Worm (Caenorhabditis elegans): Measurements from ENCODE around the gene sdz-5.

sdz-5 gene

DNA sequence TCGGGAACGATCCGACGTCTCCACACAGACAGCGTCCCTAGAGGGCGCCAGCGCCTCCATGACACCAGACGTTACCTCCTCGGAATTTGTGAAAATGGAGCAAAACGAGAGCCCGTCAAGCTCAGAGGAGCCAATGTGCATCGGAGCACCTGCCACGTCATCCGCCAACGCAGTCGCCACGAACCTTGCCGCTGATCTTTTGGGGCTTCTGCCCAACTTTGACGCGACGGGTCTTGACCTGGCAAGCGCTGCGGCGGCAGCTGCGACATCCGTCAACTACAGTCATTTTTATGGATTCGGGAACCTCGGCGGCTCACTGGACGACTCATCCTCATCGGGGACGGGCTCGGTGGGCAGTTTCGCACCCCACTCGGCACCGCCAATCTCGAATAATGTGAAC is 23.1 kb upstream of the sdz-5 start:
- no peak for TF ChIP-seq unc-39 (tag; optimal IDR thresholded peaks at IDR 0.05)
- no peak for TF ChIP-seq zag-1 (tag; optimal IDR thresholded peaks at IDR 0.05)
- no peak for TF ChIP-seq daf-12 (tag; optimal IDR thresholded peaks at IDR 0.05)
- no peak for TF ChIP-seq elt-2 (tag; optimal IDR thresholded peaks at IDR 0.05)
- TF ChIP-seq aly-2 (tag; optimal IDR thresholded peaks at IDR 0.05), result no peak

DNA sequence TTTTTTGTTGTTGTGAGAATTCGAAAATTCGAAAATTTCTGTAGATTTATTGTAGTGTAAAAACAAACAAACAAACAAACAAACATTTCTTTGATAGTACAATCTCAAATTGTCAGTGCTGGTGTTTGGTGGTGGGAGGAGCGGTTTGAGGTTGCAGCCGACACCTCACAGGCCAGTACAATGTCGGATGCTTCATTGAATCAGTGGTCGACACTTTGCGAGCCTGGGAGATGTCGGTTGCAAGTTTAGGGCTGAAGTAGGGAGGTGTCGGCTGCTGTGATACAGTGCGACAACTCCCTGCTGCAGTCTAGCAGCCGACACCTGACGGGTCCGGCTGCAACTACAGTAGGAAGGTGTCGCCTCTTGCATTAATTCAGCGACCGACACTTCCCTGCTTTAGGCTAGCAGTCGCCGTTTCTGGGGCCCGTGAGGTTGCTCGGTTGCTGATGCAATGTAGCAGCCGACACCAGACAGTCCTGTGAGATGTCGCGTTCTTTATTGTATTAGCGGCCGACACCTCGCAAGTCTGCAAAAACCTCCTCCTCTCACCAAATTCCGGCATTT is 22.5 kb upstream of the sdz-5 start:
- TF ChIP-seq daf-12 (tag; optimal IDR thresholded peaks at IDR 0.05) (no peak), elt-3 (tag; optimal IDR thresholded peaks at IDR 0.05) (no peak), ceh-82 (tag; optimal IDR thresholded peaks at IDR 0.05) (no peak), ceh-28 (tag; optimal IDR thresholded peaks at IDR 0.05) (no peak), snpc-4 (tag; optimal IDR thresholded peaks at IDR 0.05) (peak; percentile 43)

DNA sequence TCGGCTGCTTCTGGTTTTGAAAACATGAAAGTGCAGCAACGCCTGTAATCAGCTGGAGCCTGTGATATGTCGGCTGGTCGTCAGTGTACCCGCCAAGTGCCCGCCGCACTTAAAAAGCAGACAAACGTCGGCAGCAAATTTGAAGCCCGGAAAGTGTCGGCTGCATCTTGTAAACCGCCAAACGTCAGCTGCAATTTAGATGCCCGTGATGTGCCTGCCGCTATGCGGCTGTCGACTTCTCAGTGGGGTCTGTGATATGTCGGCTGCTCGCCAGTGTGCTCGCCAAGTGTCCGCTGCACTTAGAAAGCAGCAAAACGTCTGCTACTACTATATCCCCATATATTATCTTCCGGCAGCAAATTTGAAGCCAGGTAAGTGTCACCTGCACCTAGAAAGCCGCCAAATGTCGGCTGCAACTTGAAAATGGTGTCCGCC is 21.4 kb upstream of the sdz-5 start:
- peak; percentile 24 for TF ChIP-seq snpc-4 (tag; optimal IDR thresholded peaks at IDR 0.05)
- no peak for TF ChIP-seq mdl-1 (tag; optimal IDR thresholded peaks at IDR 0.05)

DNA sequence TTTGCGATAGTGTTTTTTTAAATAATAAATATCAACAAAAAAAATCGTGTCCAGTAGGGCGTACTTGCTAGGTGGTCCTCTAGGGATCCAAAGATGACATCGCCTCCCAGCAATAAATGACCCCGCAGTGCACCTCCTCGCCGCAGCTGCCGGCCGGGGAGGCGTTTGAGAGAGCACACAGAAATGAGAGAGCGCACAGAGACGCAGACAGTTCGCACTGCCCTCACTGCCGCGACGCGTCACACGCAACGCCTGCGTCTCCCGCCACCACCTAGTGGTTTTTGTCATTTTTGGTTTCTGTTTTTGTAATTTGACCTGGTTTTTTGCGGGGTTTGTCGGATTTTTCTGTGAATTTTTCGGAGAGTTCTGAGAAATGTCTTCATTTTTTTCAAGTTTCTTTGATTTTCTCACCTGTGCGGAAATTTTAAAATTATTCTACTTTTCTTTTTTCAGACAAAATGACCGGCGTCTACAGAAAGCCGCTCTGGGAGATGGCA is 20.6 kb upstream of the sdz-5 start, which contains the start of gene lido-7:
lido-7 (plus strand) TSS at position 447 of the 497 bp plus-strand sequence.
- TF ChIP-seq lin-39 (tag; optimal IDR thresholded peaks at IDR 0.05) (peak; percentile 68), nhr-12 (tag; optimal IDR thresholded peaks at IDR 0.05) (no peak), ceh-16 (tag; optimal IDR thresholded peaks at IDR 0.05) (no peak), nhr-23 (tag; optimal IDR thresholded peaks at IDR 0.05) (peak; percentile 15), lsy-12 (tag; optimal IDR thresholded peaks at IDR 0.05) (no peak), ceh-9 (tag; optimal IDR thresholded peaks at IDR 0.05) (no peak), sea-2 (GFP tag; optimal IDR thresholded peaks at IDR 0.05) (no peak), eor-1 (tag; optimal IDR thresholded peaks at IDR 0.05) (no peak), ZK546.5 (tag; optimal IDR thresholded peaks at IDR 0.05) (no peak), lin-15B (tag; optimal IDR thresholded peaks at IDR 0.05) (peak; percentile 58), unc-39 (tag; optimal IDR thresholded peaks at IDR 0.05) (no peak), nfya-1 (tag; optimal IDR thresholded peaks at IDR 0.05; ENCODE audit: insufficient read depth) (peak; percentile 51), elt-2 (tag; optimal IDR thresholded peaks at IDR 0.05) (peak; percentile 36), hmg-11 (tag; optimal IDR thresholded peaks at IDR 0.05) (peak; percentile 64), snpc-4 (tag; optimal IDR thresholded peaks at IDR 0.05) (no peak), nhr-67 (tag; optimal IDR thresholded peaks at IDR 0.05) (no peak), R02D3.7 (tag; optimal IDR thresholded peaks at IDR 0.05) (no peak), pha-4 (tag; optimal IDR thresholded peaks at IDR 0.05) (peak; percentile 44), aly-2 (tag; optimal IDR thresholded peaks at IDR 0.05) (no peak)

DNA sequence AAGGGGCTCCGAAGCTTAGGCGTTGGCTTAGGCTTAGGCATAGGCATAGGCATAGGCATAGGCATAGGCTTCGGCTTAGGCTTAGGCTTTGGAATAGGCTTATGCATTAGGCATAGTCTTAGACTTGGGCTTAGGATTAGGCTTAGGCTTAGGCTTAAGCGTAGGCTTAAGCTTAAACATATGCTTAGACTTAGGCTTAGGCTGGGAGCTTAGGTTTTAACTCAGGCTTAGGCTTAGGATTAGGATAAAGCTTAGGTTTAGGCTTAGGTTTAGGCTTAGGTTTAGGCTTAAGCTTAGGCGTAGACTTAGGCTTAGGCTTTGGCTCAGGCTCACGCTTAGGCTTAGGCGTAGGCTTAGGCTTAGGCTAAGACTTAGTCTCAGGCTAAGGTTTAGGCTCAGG is 18.4 kb upstream of the sdz-5 start:
- TF ChIP-seq nhr-28 (tag; optimal IDR thresholded peaks at IDR 0.05), result no peak
- no peak for TF ChIP-seq eor-1 (tag; optimal IDR thresholded peaks at IDR 0.05)
- no peak for TF ChIP-seq ZK546.5 (tag; optimal IDR thresholded peaks at IDR 0.05)
- TF ChIP-seq pha-4 (tag; optimal IDR thresholded peaks at IDR 0.05), result no peak
- TF ChIP-seq ceh-82 (tag; optimal IDR thresholded peaks at IDR 0.05), result no peak
- no peak for TF ChIP-seq fkh-2 (tag; optimal IDR thresholded peaks at IDR 0.05)
- TF ChIP-seq fkh-10 (GFP tag; optimal IDR thresholded peaks at IDR 0.05), result no peak
- no peak for TF ChIP-seq ceh-16 (tag; optimal IDR thresholded peaks at IDR 0.05)
- TF ChIP-seq ceh-28 (tag; optimal IDR thresholded peaks at IDR 0.05), result no peak
- TF ChIP-seq lsy-12 (tag; optimal IDR thresholded peaks at IDR 0.05), result no peak
- TF ChIP-seq elt-2 (tag; optimal IDR thresholded peaks at IDR 0.05), result no peak
- TF ChIP-seq nhr-43 (tag; optimal IDR thresholded peaks at IDR 0.05; ENCODE audit: poor library complexity, severe bottlenecking), result no peak
- no peak for TF ChIP-seq nhr-23 (tag; optimal IDR thresholded peaks at IDR 0.05)
- TF ChIP-seq unc-39 (tag; optimal IDR thresholded peaks at IDR 0.05), result no peak
- TF ChIP-seq aly-2 (tag; optimal IDR thresholded peaks at IDR 0.05), result no peak
- no peak for TF ChIP-seq nhr-76 (tag; optimal IDR thresholded peaks at IDR 0.05)
- no peak for TF ChIP-seq ama-1 (optimal IDR thresholded peaks at IDR 0.05)
- TF ChIP-seq nhr-11 (tag; optimal IDR thresholded peaks at IDR 0.05), result no peak
- no peak for TF ChIP-seq lin-15B (tag; optimal IDR thresholded peaks at IDR 0.05)
